Fruit fly (Drosophila melanogaster) whole organism, wandering third instar larva: ENCODE measurements around the gene rho.

ENCODE experiments used
- Abd-B ChIP-seq: fragments of >200 bp; optimal IDR thresholded peaks from 2 replicates; lab custom pipeline; 2017; ENCODE audit warnings: missing biosample characterization, missing genetic modification characterization
- CG9705 ChIP-seq: fragments of 200-800 bp; sonication (Bioruptor generic); optimal IDR thresholded peaks from 2 replicates; lab custom pipeline; 2018; ENCODE audit warnings: missing biosample characterization, mild to moderate bottlenecking, missing genetic modification characterization
- CrebA ChIP-seq: fragments of 200-800 bp; sonication (Bioruptor generic); optimal IDR thresholded peaks from 2 replicates; lab custom pipeline; 2016; ENCODE audit warnings: missing biosample characterization, mild to moderate bottlenecking, missing genetic modification characterization, borderline replicate concordance
- HLH106 ChIP-seq: fragments of 200-800 bp; optimal IDR thresholded peaks from 3 replicates; lab custom pipeline; 2019; ENCODE audit warnings: missing biosample characterization, mild to moderate bottlenecking, missing genetic modification characterization, moderate library complexity
- N ChIP-seq: fragments of >200 bp; optimal IDR thresholded peaks from 2 replicates; lab custom pipeline; 2018; ENCODE audit warnings: missing biosample characterization, missing external identifiers, missing genetic modification characterization
- OdsH ChIP-seq: fragments of 200-800 bp; sonication (Bioruptor generic); optimal IDR thresholded peaks from 2 replicates; lab custom pipeline; 2016; ENCODE audit warnings: missing biosample characterization, mild to moderate bottlenecking, missing genetic modification characterization
- br ChIP-seq: fragments of 200-800 bp; sonication (Bioruptor generic); optimal IDR thresholded peaks from 2 replicates; lab custom pipeline; 2016; ENCODE audit warnings: missing biosample characterization, missing genetic modification characterization
- brk ChIP-seq: fragments of 200-800 bp; sonication (Bioruptor generic); optimal IDR thresholded peaks from 2 replicates; lab custom pipeline; 2016; ENCODE audit warnings: missing biosample characterization, mild to moderate bottlenecking, missing genetic modification characterization
- dsf ChIP-seq: sonication (Bioruptor generic); optimal IDR thresholded peaks from 2 replicates; lab custom pipeline; 2016; ENCODE audit warnings: missing biosample characterization, missing genetic modification characterization, borderline replicate concordance
- h ChIP-seq: fragments of 200-800 bp; sonication (Bioruptor generic); optimal IDR thresholded peaks from 3 replicates; lab custom pipeline; 2016; ENCODE audit warnings: missing biosample characterization, mild to moderate bottlenecking, missing genetic modification characterization

dm6 chr3L:1442309-1442708, 21.3 kb upstream of the rho start:
- peak; percentile 43 for TF ChIP-seq HLH106
- no peak for TF ChIP-seq br (GFP tag; lab: Kevin White, UChicago)
- no peak for TF ChIP-seq OdsH (GFP tag; lab: Kevin White, UChicago)
- TF ChIP-seq CG9705 (GFP tag; lab: Kevin White, UChicago): no peak
- TF ChIP-seq CrebA (GFP tag; lab: Kevin White, UChicago): no peak
- TF ChIP-seq N (GFP tag; lab: Kevin White, UChicago): no peak
- TF ChIP-seq Abd-B (GFP tag; lab: Kevin White, UChicago): no peak
- TF ChIP-seq brk (GFP tag; lab: Kevin White, UChicago): no peak
- TF ChIP-seq h: peak; percentile 37
- TF ChIP-seq dsf: no peak
